Fruit fly (Drosophila melanogaster): Measurements from ENCODE around the gene CG14647.

The CG14647 gene

dm6 chr3R:4437113-4437512 lies 36.8 kb downstream of the CG14647 start, which contains the start of the genes Lipt2 and CG14650:
TSS of gene Lipt2 (minus strand) at chr3R:4437329.
TSS of gene CG14650 (plus strand) at chr3R:4437387.
- TF ChIP-seq psq (GFP tag; optimal IDR thresholded peaks at IDR 0.05) (peak; percentile 38), OdsH (GFP tag; optimal IDR thresholded peaks at IDR 0.05) (peak; percentile 60), Mio (GFP tag; optimal IDR thresholded peaks at IDR 0.05) (no peak), CG9705 (GFP tag; optimal IDR thresholded peaks at IDR 0.05) (peak; percentile 29), HLH106 (tag; optimal IDR thresholded peaks at IDR 0.05) (peak; percentile 68), foxo (GFP tag; optimal IDR thresholded peaks at IDR 0.05) (peak in 1 of 2 experiments; percentile 79), rgr (GFP tag; optimal IDR thresholded peaks at IDR 0.05) (peak; percentile 74), Rel (GFP tag; optimal IDR thresholded peaks at IDR 0.05) (no peak), Rel (tag; optimal IDR thresholded peaks at IDR 0.05) (no peak), br (GFP tag; optimal IDR thresholded peaks at IDR 0.05) (peak; percentile 65), usp (GFP tag; optimal IDR thresholded peaks at IDR 0.05) (no peak), Sp1 (GFP tag; optimal IDR thresholded peaks at IDR 0.05) (peak; percentile 64), sage (GFP tag; optimal IDR thresholded peaks at IDR 0.05) (no peak), fru (GFP tag; optimal IDR thresholded peaks at IDR 0.05) (peak; percentile 64), Hr83 (GFP tag; optimal IDR thresholded peaks at IDR 0.05; ENCODE audit: poor library complexity, severe bottlenecking) (peak; percentile 46), Hnf4 (GFP tag; optimal IDR thresholded peaks at IDR 0.05) (no peak), h (GFP tag; optimal IDR thresholded peaks at IDR 0.05) (peak; percentile 77), ey (GFP tag; optimal IDR thresholded peaks at IDR 0.05) (peak; percentile 67), sv (GFP tag; optimal IDR thresholded peaks at IDR 0.05) (peak; percentile 29)

dm6 chr3R:4437817-4438216 lies 37.5 kb downstream of the CG14647 start:
- TF ChIP-seq brk (GFP tag; optimal IDR thresholded peaks at IDR 0.05) (no peak), Hr78 (GFP tag; optimal IDR thresholded peaks at IDR 0.05) (no peak), Abd-B (GFP tag; optimal IDR thresholded peaks at IDR 0.05) (no peak), CG32264 (GFP tag; optimal IDR thresholded peaks at IDR 0.05) (no peak), sage (GFP tag; optimal IDR thresholded peaks at IDR 0.05) (no peak), GATAd (GFP tag; optimal IDR thresholded peaks at IDR 0.05) (no peak)

dm6 chr3R:4445083-4445482 lies 44.8 kb downstream of the CG14647 start:
- TF ChIP-seq Rel (GFP tag; optimal IDR thresholded peaks at IDR 0.05): no peak
- TF ChIP-seq Rel (tag; optimal IDR thresholded peaks at IDR 0.05): no peak
- no peak for TF ChIP-seq CG9705 (GFP tag; optimal IDR thresholded peaks at IDR 0.05)
- TF ChIP-seq Myc (optimal IDR thresholded peaks at IDR 0.05): no peak
- no peak for TF ChIP-seq foxo (GFP tag; optimal IDR thresholded peaks at IDR 0.05)
- TF ChIP-seq jim (GFP tag; optimal IDR thresholded peaks at IDR 0.05): no peak
- TF ChIP-seq ey (GFP tag; optimal IDR thresholded peaks at IDR 0.05): no peak
- no peak for TF ChIP-seq h (GFP tag; optimal IDR thresholded peaks at IDR 0.05)
- TF ChIP-seq Hr83 (GFP tag; optimal IDR thresholded peaks at IDR 0.05; ENCODE audit: poor library complexity, severe bottlenecking): no peak
- TF ChIP-seq OdsH (GFP tag; optimal IDR thresholded peaks at IDR 0.05): no peak
- no peak for TF ChIP-seq Sp1 (GFP tag; optimal IDR thresholded peaks at IDR 0.05)
- no peak for TF ChIP-seq brk (GFP tag; optimal IDR thresholded peaks at IDR 0.05)
- no peak for TF ChIP-seq N (GFP tag; optimal IDR thresholded peaks at IDR 0.05)
- no peak for TF ChIP-seq HLH106 (tag; optimal IDR thresholded peaks at IDR 0.05)
- no peak for TF ChIP-seq dl (GFP tag; optimal IDR thresholded peaks at IDR 0.05; ENCODE audit: insufficient read depth in 1 of 2, partially characterized antibody in 2 of 2)

- TF ChIP-seq tai (GFP tag; optimal IDR thresholded peaks at IDR 0.05) (no peak), rgr (GFP tag; optimal IDR thresholded peaks at IDR 0.05) (peak; percentile 56), fru (GFP tag; optimal IDR thresholded peaks at IDR 0.05) (no peak), ey (GFP tag; optimal IDR thresholded peaks at IDR 0.05) (no peak), br (GFP tag; optimal IDR thresholded peaks at IDR 0.05) (no peak), Jra (GFP tag; optimal IDR thresholded peaks at IDR 0.05) (no peak), dl (GFP tag; optimal IDR thresholded peaks at IDR 0.05; ENCODE audit: insufficient read depth in 1 of 2, partially characterized antibody in 2 of 2) (no peak), Rel (GFP tag; optimal IDR thresholded peaks at IDR 0.05) (no peak), Rel (tag; optimal IDR thresholded peaks at IDR 0.05) (peak; percentile 50), dmrt93B (GFP tag; optimal IDR thresholded peaks at IDR 0.05) (no peak), GATAd (GFP tag; optimal IDR thresholded peaks at IDR 0.05) (no peak), Hr78 (GFP tag; optimal IDR thresholded peaks at IDR 0.05) (no peak)
Measured at dm6 chr3R:4446455-4447224, 46.3 kb downstream of the CG14647 start.

All from whole organism, wandering third instar larva.